Fruit fly (Drosophila melanogaster) whole organism, embryonic: ENCODE data around the gene CG15425.

Experiments used
- Bdp1 ChIP-seq: fragments of 200-800 bp; sonication (Bioruptor generic); optimal IDR thresholded peaks from 3 replicates; lab custom pipeline; 2016; ENCODE audit warnings: missing biosample characterization, missing genetic modification characterization
- CG10431 ChIP-seq: fragments of 200-800 bp; sonication (Bioruptor generic); optimal IDR thresholded peaks from 3 replicates; lab custom pipeline; 2018; ENCODE audit warnings: missing biosample characterization, mild to moderate bottlenecking, missing genetic modification characterization
- CG12236 ChIP-seq: fragments of 200-800 bp; sonication (Bioruptor generic); optimal IDR thresholded peaks from 2 replicates; lab custom pipeline; 2016; ENCODE audit warnings: missing biosample characterization, missing genetic modification characterization
- CG12744 ChIP-seq: fragments of 200-800 bp; sonication (Bioruptor generic); optimal IDR thresholded peaks from 2 replicates; lab custom pipeline; 2016; ENCODE audit warnings: missing biosample characterization, missing genetic modification characterization
- CG12769 ChIP-seq: fragments of 200-800 bp; sonication (Bioruptor generic); optimal IDR thresholded peaks from 2 replicates; lab custom pipeline; 2019; ENCODE audit warnings: missing biosample characterization, mild to moderate bottlenecking, missing genetic modification characterization, moderate library complexity
- CG13296 ChIP-seq: fragments of 200-800 bp; sonication (Bioruptor generic); optimal IDR thresholded peaks from 3 replicates; lab custom pipeline; 2018; ENCODE audit warnings: missing biosample characterization, mild to moderate bottlenecking, missing genetic modification characterization
- CG16813 ChIP-seq: fragments of 200-800 bp; sonication (Bioruptor generic); IDR thresholded peaks from 3 replicates; pipeline ENCODE4 v1.3.6; 2022; ENCODE audit warnings: missing biosample characterization, missing genetic modification characterization; ENCODE audit not compliant: partially characterized antibody
- CG17568 ChIP-seq: fragments of 200-800 bp; sonication (Bioruptor generic); optimal IDR thresholded peaks from 2 replicates; lab custom pipeline; 2018; ENCODE audit warnings: missing biosample characterization, mild to moderate bottlenecking, missing genetic modification characterization, moderate library complexity
- CG18262 ChIP-seq: fragments of 200-800 bp; optimal IDR thresholded peaks from 3 replicates; lab custom pipeline; 2019; ENCODE audit warnings: missing biosample characterization, mild to moderate bottlenecking, missing genetic modification characterization, moderate library complexity
- CG18764 ChIP-seq: fragments of 200-800 bp; sonication (Bioruptor generic); optimal IDR thresholded peaks from 3 replicates; lab custom pipeline; 2016; ENCODE audit warnings: missing biosample characterization, missing genetic modification characterization
- CG2129 ChIP-seq: fragments of 200-800 bp; sonication (Bioruptor generic); IDR thresholded peaks from 2 replicates; pipeline ENCODE4 v1.3.6; 2022; ENCODE audit warnings: missing biosample characterization, missing genetic modification characterization; ENCODE audit not compliant: partially characterized antibody
- CG2199 ChIP-seq: fragments of 200-800 bp; sonication (Bioruptor generic); IDR thresholded peaks from 3 replicates; pipeline ENCODE4 v1.3.6; 2022; ENCODE audit warnings: missing biosample characterization, missing genetic modification characterization
- CG2678 ChIP-seq: fragments of 200-800 bp; sonication (Bioruptor generic); optimal IDR thresholded peaks from 3 replicates; lab custom pipeline; 2019; ENCODE audit warnings: missing biosample characterization, mild to moderate bottlenecking, missing genetic modification characterization, moderate library complexity
- CG2889 ChIP-seq: fragments of 200-800 bp; sonication (Bioruptor generic); IDR thresholded peaks from 3 replicates; pipeline ENCODE4 v1.3.6; 2022; ENCODE audit warnings: missing biosample characterization, missing genetic modification characterization
- CG31224 ChIP-seq: fragments of 200-800 bp; sonication (Bioruptor generic); IDR thresholded peaks from 2 replicates; pipeline ENCODE4 v1.3.6; 2022; ENCODE audit warnings: missing biosample characterization, missing genetic modification characterization
- CG3281 ChIP-seq: fragments of 200-800 bp; sonication (Bioruptor generic); optimal IDR thresholded peaks from 3 replicates; lab custom pipeline; 2017; ENCODE audit warnings: missing biosample characterization, mild to moderate bottlenecking, missing genetic modification characterization
- CG3726 ChIP-seq: fragments of 200-800 bp; sonication (Bioruptor generic); IDR thresholded peaks from 3 replicates; pipeline ENCODE4, ENCODE4 v1.3.6; 2022; ENCODE audit warnings: missing biosample characterization, missing genetic modification characterization
- CG8359 ChIP-seq: fragments of 200-800 bp; sonication (Bioruptor generic); optimal IDR thresholded peaks from 2 replicates; lab custom pipeline; 2017; ENCODE audit warnings: missing biosample characterization, mild to moderate bottlenecking, missing genetic modification characterization, borderline replicate concordance
- CG8765 ChIP-seq: fragments of 200-800 bp; sonication (Bioruptor generic); IDR thresholded peaks from 2 replicates; pipeline ENCODE4 v1.3.6; 2022; ENCODE audit warnings: missing biosample characterization, missing genetic modification characterization
- CG9215 ChIP-seq: fragments of 200-800 bp; sonication (Bioruptor generic); IDR thresholded peaks from 2 replicates; pipeline ENCODE4 v1.3.6; 2022; ENCODE audit warnings: missing biosample characterization, missing genetic modification characterization
- CTCF ChIP-seq: fragments of 200-800 bp; sonication (Bioruptor generic); optimal IDR thresholded peaks from 2 replicates; lab custom pipeline; 2017; ENCODE audit warnings: missing biosample characterization, mild to moderate bottlenecking, missing genetic modification characterization, moderate library complexity
- CrebB ChIP-seq: fragments of 200-800 bp; sonication (Bioruptor generic); optimal IDR thresholded peaks from 3 replicates; lab custom pipeline; 2018; ENCODE audit warnings: missing biosample characterization, mild to moderate bottlenecking, missing genetic modification characterization
- Dbx ChIP-seq: fragments of 200-800 bp; sonication (Bioruptor generic); IDR thresholded peaks from 3 replicates; pipeline ENCODE4 v1.3.6; 2022; ENCODE audit warnings: missing biosample characterization, missing genetic modification characterization
- Deaf1 ChIP-seq: fragments of 200-800 bp; optimal IDR thresholded peaks from 3 replicates; lab custom pipeline; 2019; ENCODE audit warnings: missing biosample characterization, mild to moderate bottlenecking, missing genetic modification characterization, moderate library complexity
- Elba2 ChIP-seq: fragments of 200-800 bp; sonication (Bioruptor generic); optimal IDR thresholded peaks from 3 replicates; lab custom pipeline; 2016; ENCODE audit warnings: missing biosample characterization, missing genetic modification characterization
- H15 ChIP-seq: fragments of 200-800 bp; sonication (Bioruptor generic); IDR thresholded peaks from 3 replicates; pipeline ENCODE4 v1.3.6; 2022; ENCODE audit warnings: missing biosample characterization, missing genetic modification characterization
- HLH4C ChIP-seq: fragments of 200-800 bp; sonication (Bioruptor generic); IDR thresholded peaks from 3 replicates; pipeline ENCODE4 v1.3.6; 2022; ENCODE audit warnings: missing biosample characterization, missing genetic modification characterization; ENCODE audit not compliant: partially characterized antibody
- HLH54F ChIP-seq: fragments of 200-800 bp; sonication (Bioruptor generic); optimal IDR thresholded peaks from 3 replicates; lab custom pipeline; 2016; ENCODE audit warnings: missing biosample characterization, missing genetic modification characterization
- Kr ChIP-seq: fragments of 200-800 bp; sonication (Bioruptor generic); optimal IDR thresholded peaks from 2 replicates; lab custom pipeline; 2017; ENCODE audit warnings: missing biosample characterization, mild to moderate bottlenecking, missing genetic modification characterization
- Oaz ChIP-seq: fragments of 200-800 bp; sonication (Bioruptor generic); IDR thresholded peaks from 2 replicates; pipeline ENCODE4 v1.3.6; 2022; ENCODE audit warnings: missing biosample characterization, missing genetic modification characterization
- Rx ChIP-seq: fragments of 200-800 bp; sonication (Bioruptor generic); IDR thresholded peaks from 2 replicates; pipeline ENCODE4 v1.3.6; 2022; ENCODE audit warnings: missing biosample characterization, missing genetic modification characterization
- bbx ChIP-seq: fragments of 200-800 bp; sonication (Bioruptor generic); IDR thresholded peaks from 2 replicates; pipeline ENCODE4 v1.3.6; 2022; ENCODE audit warnings: missing biosample characterization, missing genetic modification characterization; ENCODE audit not compliant: partially characterized antibody
- chinmo ChIP-seq: fragments of 200-800 bp; sonication (Bioruptor generic); IDR thresholded peaks from 4 replicates; pipeline ENCODE4 v1.3.6; 2022; ENCODE audit warnings: missing biosample characterization, missing genetic modification characterization; ENCODE audit not compliant: partially characterized antibody
- corto ChIP-seq: fragments of 200-800 bp; sonication (Bioruptor generic); optimal IDR thresholded peaks from 2 replicates; lab custom pipeline; 2016; ENCODE audit warnings: missing biosample characterization, mild to moderate bottlenecking, missing genetic modification characterization, moderate library complexity
- croc ChIP-seq: fragments of 200-800 bp; sonication (Bioruptor generic); conservative IDR thresholded peaks from 3 replicates; pipeline ENCODE4 v1.3.6; 2022; ENCODE audit warnings: missing biosample characterization, missing genetic modification characterization
- disco-r ChIP-seq: fragments of 200-800 bp; sonication (Bioruptor generic); optimal IDR thresholded peaks from 2 replicates; lab custom pipeline; 2016; ENCODE audit warnings: missing biosample characterization, missing genetic modification characterization
- dmrt11E ChIP-seq: fragments of 200-800 bp; sonication (Bioruptor generic); optimal IDR thresholded peaks from 3 replicates; lab custom pipeline; 2018; ENCODE audit warnings: missing biosample characterization, mild to moderate bottlenecking, missing genetic modification characterization, moderate library complexity
- eyg ChIP-seq: fragments of 200-800 bp; sonication (Bioruptor generic); optimal IDR thresholded peaks from 3 replicates; lab custom pipeline; 2016; ENCODE audit warnings: missing biosample characterization, missing genetic modification characterization
- fd3F ChIP-seq: fragments of 200-800 bp; sonication (Bioruptor generic); optimal IDR thresholded peaks from 2 replicates; lab custom pipeline; 2018; ENCODE audit warnings: missing biosample characterization, mild to moderate bottlenecking, missing genetic modification characterization, moderate library complexity
- gcm ChIP-seq: fragments of 200-800 bp; sonication (Bioruptor generic); optimal IDR thresholded peaks from 2 replicates; lab custom pipeline; 2019; ENCODE audit warnings: missing biosample characterization, mild to moderate bottlenecking, missing genetic modification characterization, moderate library complexity
- ham ChIP-seq: fragments of 200-800 bp; sonication (Bioruptor generic); IDR thresholded peaks from 2 replicates; pipeline ENCODE4 v1.3.6; 2022; ENCODE audit warnings: missing biosample characterization, missing genetic modification characterization
- her ChIP-seq: fragments of 200-800 bp; sonication (Bioruptor generic); optimal IDR thresholded peaks from 2 replicates; lab custom pipeline; 2016; ENCODE audit warnings: missing biosample characterization, missing genetic modification characterization
- jigr1 ChIP-seq: fragments of 200-800 bp; sonication (Bioruptor generic); IDR thresholded peaks from 3 replicates; pipeline ENCODE4 v1.3.6; 2022; ENCODE audit warnings: missing biosample characterization, missing genetic modification characterization
- klu ChIP-seq: fragments of 200-800 bp; sonication (Bioruptor generic); IDR thresholded peaks from 2 replicates; pipeline ENCODE4 v1.3.6; 2022; ENCODE audit warnings: missing biosample characterization, missing genetic modification characterization
- knrl ChIP-seq: fragments of 200-800 bp; sonication (Bioruptor generic); IDR thresholded peaks from 3 replicates; pipeline ENCODE4 v1.3.6; 2022; ENCODE audit warnings: missing biosample characterization, missing genetic modification characterization; ENCODE audit not compliant: partially characterized antibody
- nerfin-2 ChIP-seq: fragments of 200-800 bp; sonication (Bioruptor generic); IDR thresholded peaks from 2 replicates; pipeline ENCODE4 v1.3.6; 2022; ENCODE audit warnings: missing biosample characterization, missing genetic modification characterization; ENCODE audit not compliant: partially characterized antibody
- pros ChIP-seq: fragments of 200-800 bp; sonication (Bioruptor generic); optimal IDR thresholded peaks from 3 replicates; lab custom pipeline; 2019; ENCODE audit warnings: missing biosample characterization, mild to moderate bottlenecking, missing genetic modification characterization, moderate library complexity
- sens-2 ChIP-seq: fragments of 200-800 bp; sonication (Bioruptor generic); IDR thresholded peaks from 2 replicates; pipeline ENCODE4 v1.3.6; 2022; ENCODE audit warnings: missing biosample characterization, missing genetic modification characterization
- slbo ChIP-seq: fragments of 200-800 bp; sonication (Bioruptor generic); IDR thresholded peaks from 2 replicates; pipeline ENCODE4 v1.3.6; 2022; ENCODE audit warnings: missing biosample characterization, missing genetic modification characterization
- stwl ChIP-seq: fragments of 200-800 bp; sonication (Bioruptor generic); optimal IDR thresholded peaks from 3 replicates; lab custom pipeline; 2018; ENCODE audit warnings: missing biosample characterization, mild to moderate bottlenecking, missing genetic modification characterization, moderate library complexity
- trem ChIP-seq: fragments of 200-800 bp; optimal IDR thresholded peaks from 3 replicates; lab custom pipeline; 2019; ENCODE audit warnings: missing biosample characterization, mild to moderate bottlenecking, missing genetic modification characterization, moderate library complexity

The CG15425 gene

dm6 chr2L:4222921-4223279 lies 34.5 kb upstream of the CG15425 start (continued):
- TF ChIP-seq CG18764 (GFP tag; lab: Kevin White, UChicago) = peak; percentile 36
- no peak for TF ChIP-seq CG12236 (GFP tag; lab: Kevin White, UChicago)
- TF ChIP-seq her = no peak
- no peak for TF ChIP-seq CG12744 (GFP tag; lab: Kevin White, UChicago)
- peak; percentile 44 for TF ChIP-seq Kr (GFP tag; lab: Kevin White, UChicago)
- peak; percentile 18; the same call in 1 of the 2 replicates for TF ChIP-seq Rx
- no peak for TF ChIP-seq HLH4C (GFP tag; lab: Robert Waterston, UW)
- TF ChIP-seq CG9215 = peak; percentile 19; the same call in 1 of the 2 replicates
- no peak for TF ChIP-seq CG2889 (GFP tag; lab: Robert Waterston, UW)
- TF ChIP-seq H15 (GFP tag; lab: Robert Waterston, UW) = 0 out of 3 replicates have a peak, but pooled peaks have one; percentile 6
- no peak for TF ChIP-seq sens-2
- TF ChIP-seq CG2678 = peak; percentile 80
- no peak for TF ChIP-seq CG2199 (GFP tag; lab: Robert Waterston, UW)
- TF ChIP-seq Elba2 (GFP tag; lab: Kevin White, UChicago) = no peak
- TF ChIP-seq CG3281 (GFP tag; lab: Kevin White, UChicago) = peak; percentile 63
- TF ChIP-seq jigr1 (GFP tag; lab: Robert Waterston, UW) = no peak
- peak; percentile 59; the same call in 2 of the 3 replicates for TF ChIP-seq croc (GFP tag; lab: Robert Waterston, UW)
- TF ChIP-seq stwl (tag; lab: Kevin White, UChicago) = peak; percentile 56
- no peak for TF ChIP-seq CG13296
- no peak for TF ChIP-seq Oaz (GFP tag; lab: Robert Waterston, UW)
- no peak for TF ChIP-seq eyg (GFP tag; lab: Kevin White, UChicago)
- TF ChIP-seq CG16813 (GFP tag; lab: Robert Waterston, UW) = no peak
- TF ChIP-seq disco-r (GFP tag; lab: Kevin White, UChicago) = no peak
- TF ChIP-seq corto (GFP tag; lab: Kevin White, UChicago) = peak; percentile 56
- TF ChIP-seq CG12769 (tag; lab: Kevin White, UChicago) = no peak
- peak; percentile 4 for TF ChIP-seq Deaf1 (tag; lab: Kevin White, UChicago)
- no peak for TF ChIP-seq CG2129 (GFP tag; lab: Robert Waterston, UW)
- no peak for TF ChIP-seq pros
- no peak for TF ChIP-seq nerfin-2
- TF ChIP-seq bbx (GFP tag; lab: Robert Waterston, UW) = no peak
- no peak for TF ChIP-seq HLH54F (GFP tag; lab: Kevin White, UChicago)
- TF ChIP-seq Dbx = peak; percentile 57; the same call in 1 of the 3 replicates
- TF ChIP-seq CG18262 (tag; lab: Kevin White, UChicago) = peak; percentile 90
- no peak for TF ChIP-seq CTCF (GFP tag; lab: Kevin White, UChicago)
- peak; percentile 6 for TF ChIP-seq CG17568 (GFP tag; lab: Kevin White, UChicago)
- TF ChIP-seq trem (tag; lab: Kevin White, UChicago) = peak; percentile 68
- no peak for TF ChIP-seq CrebB
- TF ChIP-seq CG8765 (GFP tag; lab: Robert Waterston, UW) = peak; percentile 57; the same call in 1 of the 2 replicates
- TF ChIP-seq CG3726 = no peak
- no peak for TF ChIP-seq ham (GFP tag; lab: Robert Waterston, UW)
- TF ChIP-seq chinmo = no peak
- TF ChIP-seq klu = peak; percentile 43; the same call in 1 of the 2 replicates
- peak; percentile 71 for TF ChIP-seq gcm (GFP tag; lab: Kevin White, UChicago)
- TF ChIP-seq fd3F = no peak
- peak; percentile 33 for TF ChIP-seq CG10431 (GFP tag; lab: Kevin White, UChicago)
- TF ChIP-seq slbo = peak; percentile 56
- peak; percentile 39 for TF ChIP-seq CG8359
- TF ChIP-seq dmrt11E (tag; lab: Kevin White, UChicago) = peak; percentile 92
- no peak; the same call in 1 of the 2 replicates for TF ChIP-seq CG31224 (GFP tag; lab: Robert Waterston, UW)
- no peak for TF ChIP-seq knrl
- peak; percentile 13 for TF ChIP-seq Bdp1 (GFP tag; lab: Kevin White, UChicago)
